Worm (Caenorhabditis elegans) whole organism, L3 larva: ENCODE data around the gene B0462.4.

ENCODE experiments used
- aly-2 ChIP-seq: fragments of 150-350 bp; optimal IDR thresholded peaks from 2 replicates; lab custom pipeline; 2014; ENCODE audit warnings: missing biosample characterization, missing genetic modification characterization
- jun-1 ChIP-seq: fragments of 150-350 bp; optimal IDR thresholded peaks from 2 replicates; lab custom pipeline; 2014; ENCODE audit warnings: missing biosample characterization, missing genetic modification reagents, missing genetic modification characterization
- lin-15B ChIP-seq: fragments of 150-350 bp; optimal IDR thresholded peaks from 2 replicates; lab custom pipeline; 2014; ENCODE audit warnings: missing biosample characterization, missing genetic modification characterization
- mdl-1 ChIP-seq: fragments of 150-350 bp; optimal IDR thresholded peaks from 2 replicates; lab custom pipeline; 2014; ENCODE audit warnings: missing biosample characterization, missing genetic modification characterization
- nhr-25 ChIP-seq: sonication (generic microtip); optimal IDR thresholded peaks from 2 replicates; lab custom pipeline; 2017; ENCODE audit warnings: missing biosample characterization, missing genetic modification characterization
- nhr-77 ChIP-seq: fragments of 150-350 bp; optimal IDR thresholded peaks from 2 replicates; lab custom pipeline; 2014; ENCODE audit warnings: missing biosample characterization, missing genetic modification characterization

ce11 chrV:18346080-18346479, 15.1 kb upstream of the B0462.4 start:
- TF ChIP-seq nhr-77 (tag; lab: Kevin White, UChicago) (no peak), aly-2 (no peak), jun-1 (tag; lab: Kevin White, UChicago) (peak; percentile 98), lin-15B (tag; lab: Kevin White, UChicago) (no peak), nhr-25 (tag; lab: Kevin White, UChicago) (no peak), mdl-1 (no peak)
